Worm (Caenorhabditis elegans) whole organism, L2 larva: Measurements from ENCODE around the gene Y39A1A.27.

ENCODE experiments used
- C34F6.9 ChIP-seq: fragments of 150-350 bp; optimal IDR thresholded peaks from 2 replicates; lab custom pipeline; 2014; ENCODE audit warnings: missing biosample characterization, missing genetic modification characterization
- F13H6.1 ChIP-seq: sonication (generic microtip); optimal IDR thresholded peaks from 2 replicates; lab custom pipeline; 2016; ENCODE audit warnings: missing genetic modification characterization, missing compliant biosample characterization
- R02D3.7 ChIP-seq: fragments of 150-350 bp; optimal IDR thresholded peaks from 2 replicates; lab custom pipeline; 2014; ENCODE audit warnings: missing biosample characterization, missing genetic modification characterization
- Y55F3AM.14 ChIP-seq: fragments of 200-800 bp; sonication (Bioruptor generic); optimal IDR thresholded peaks from 2 replicates; lab custom pipeline; 2018; ENCODE audit warnings: mild to moderate bottlenecking, missing genetic modification characterization, missing compliant biosample characterization
- alr-1 ChIP-seq: fragments of 150-350 bp; optimal IDR thresholded peaks from 2 replicates; lab custom pipeline; 2014; ENCODE audit warnings: missing biosample characterization, missing genetic modification characterization
- aly-2 ChIP-seq: fragments of 150-350 bp; optimal IDR thresholded peaks from 2 replicates; lab custom pipeline; 2014; ENCODE audit warnings: missing biosample characterization, missing genetic modification characterization
- ama-1 ChIP-seq: fragments of 150-350 bp; optimal IDR thresholded peaks from 2 replicates; lab custom pipeline; 2018; ENCODE audit warnings: inconsistent platforms
- blmp-1 ChIP-seq: sonication (generic microtip); optimal IDR thresholded peaks from 2 replicates; lab custom pipeline; 2017; ENCODE audit warnings: missing genetic modification characterization, mild to moderate bottlenecking, missing compliant biosample characterization, antibody characterized with exemption, moderate library complexity; ENCODE audit not compliant: insufficient read depth
- ceh-16 ChIP-seq: fragments of 150-350 bp; optimal IDR thresholded peaks from 2 replicates; lab custom pipeline; 2014; ENCODE audit warnings: missing biosample characterization, missing genetic modification characterization
- ceh-82 ChIP-seq: fragments of 150-350 bp; optimal IDR thresholded peaks from 2 replicates; lab custom pipeline; 2014; ENCODE audit warnings: missing biosample characterization, missing genetic modification characterization
- crh-2 ChIP-seq: sonication (generic microtip); optimal IDR thresholded peaks from 2 replicates; lab custom pipeline; 2017; ENCODE audit warnings: missing biosample characterization, missing genetic modification characterization
- dmd-4 ChIP-seq: sonication (generic microtip); optimal IDR thresholded peaks from 2 replicates; lab custom pipeline; 2017; ENCODE audit warnings: missing biosample characterization, missing genetic modification characterization
- egl-27 ChIP-seq: sonication (generic microtip); optimal IDR thresholded peaks from 3 replicates; lab custom pipeline; 2017; ENCODE audit warnings: missing biosample characterization, missing genetic modification reagents, missing genetic modification characterization
- elt-1 ChIP-seq: fragments of 150-350 bp; optimal IDR thresholded peaks from 2 replicates; lab custom pipeline; 2014; ENCODE audit warnings: missing biosample characterization, missing genetic modification characterization
- elt-3 ChIP-seq: sonication (generic microtip); optimal IDR thresholded peaks from 2 replicates; lab custom pipeline; 2017; ENCODE audit warnings: missing biosample characterization, missing genetic modification characterization
- fos-1 ChIP-seq: fragments of 150-350 bp; optimal IDR thresholded peaks from 2 replicates; lab custom pipeline; 2014; ENCODE audit warnings: missing biosample characterization, missing genetic modification characterization
- gmeb-1 ChIP-seq: fragments of 150-350 bp; optimal IDR thresholded peaks from 2 replicates; lab custom pipeline; 2014; ENCODE audit warnings: missing biosample characterization, missing genetic modification characterization
- lin-11 ChIP-seq: fragments of 150-350 bp; sonication (generic microtip); optimal IDR thresholded peaks from 2 replicates; lab custom pipeline; 2014; ENCODE audit warnings: missing biosample characterization, missing genetic modification characterization, inconsistent platforms, mixed read lengths
- lin-13 ChIP-seq: fragments of 150-350 bp; optimal IDR thresholded peaks from 2 replicates; lab custom pipeline; 2014; ENCODE audit warnings: missing biosample characterization, missing genetic modification reagents, missing genetic modification characterization
- lin-39 ChIP-seq: fragments of 150-350 bp; optimal IDR thresholded peaks from 2 replicates; lab custom pipeline; 2014; ENCODE audit warnings: missing biosample characterization, missing genetic modification reagents, missing genetic modification characterization
- lsy-2 ChIP-seq, 2 experiments: fragments of 150-350 bp in 1 of 2; sonication (generic microtip) in 1 of 2; optimal IDR thresholded peaks; 2 replicates each; lab custom pipeline; 2014 to 2017; ENCODE audit warnings: missing biosample characterization in 2 of 2, missing genetic modification characterization in 2 of 2
- mab-5 ChIP-seq: fragments of 150-350 bp; optimal IDR thresholded peaks from 2 replicates; lab custom pipeline; 2014; ENCODE audit warnings: missing biosample characterization, missing genetic modification characterization
- mbf-1 ChIP-seq: sonication (generic microtip); optimal IDR thresholded peaks from 2 replicates; lab custom pipeline; 2017; ENCODE audit warnings: missing biosample characterization, missing genetic modification characterization
- mdl-1 ChIP-seq, 2 experiments: fragments of 150-350 bp in 1 of 2; sonication (generic microtip) in 1 of 2; optimal IDR thresholded peaks; 2 replicates each; lab custom pipeline; 2017; ENCODE audit warnings: missing biosample characterization in 2 of 2, missing genetic modification characterization in 2 of 2
- nhr-10 ChIP-seq: sonication (generic microtip); optimal IDR thresholded peaks from 2 replicates; lab custom pipeline; 2017; ENCODE audit warnings: missing biosample characterization, missing genetic modification characterization
- nhr-11 ChIP-seq: fragments of 150-350 bp; optimal IDR thresholded peaks from 2 replicates; lab custom pipeline; 2014; ENCODE audit warnings: missing biosample characterization, missing genetic modification characterization
- nhr-12 ChIP-seq: fragments of 150-350 bp; optimal IDR thresholded peaks from 2 replicates; lab custom pipeline; 2014; ENCODE audit warnings: missing biosample characterization, missing genetic modification characterization
- nhr-129 ChIP-seq: fragments of 150-350 bp; optimal IDR thresholded peaks from 2 replicates; lab custom pipeline; 2014; ENCODE audit warnings: missing biosample characterization, missing genetic modification characterization
- nhr-21 ChIP-seq: fragments of 150-350 bp; optimal IDR thresholded peaks from 2 replicates; lab custom pipeline; 2014; ENCODE audit warnings: missing biosample characterization, missing genetic modification characterization
- nhr-23 ChIP-seq: fragments of 150-350 bp; optimal IDR thresholded peaks from 2 replicates; lab custom pipeline; 2014; ENCODE audit warnings: missing biosample characterization, missing genetic modification reagents, missing genetic modification characterization
- nhr-237 ChIP-seq: fragments of 150-350 bp; optimal IDR thresholded peaks from 2 replicates; lab custom pipeline; 2014; ENCODE audit warnings: missing biosample characterization, missing genetic modification characterization
- nhr-25 ChIP-seq: fragments of 150-350 bp; sonication (generic microtip); optimal IDR thresholded peaks from 3 replicates; lab custom pipeline; 2014; ENCODE audit warnings: missing biosample characterization, missing genetic modification characterization
- nhr-77 ChIP-seq: fragments of 150-350 bp; optimal IDR thresholded peaks from 2 replicates; lab custom pipeline; 2014; ENCODE audit warnings: missing biosample characterization, missing genetic modification characterization
- peb-1 ChIP-seq: fragments of 150-350 bp; optimal IDR thresholded peaks from 2 replicates; lab custom pipeline; 2014; ENCODE audit warnings: missing biosample characterization, missing genetic modification characterization
- sem-4 ChIP-seq: fragments of 150-350 bp; optimal IDR thresholded peaks from 2 replicates; lab custom pipeline; 2014; ENCODE audit warnings: missing biosample characterization, missing genetic modification reagents, missing genetic modification characterization
- skn-1 ChIP-seq: sonication (generic microtip); optimal IDR thresholded peaks from 2 replicates; lab custom pipeline; 2017; ENCODE audit warnings: missing biosample characterization, missing genetic modification characterization
- sma-3 ChIP-seq: sonication (generic microtip); optimal IDR thresholded peaks from 2 replicates; lab custom pipeline; 2016; ENCODE audit warnings: missing genetic modification reagents, missing genetic modification characterization, missing compliant biosample characterization
- sma-9 ChIP-seq, 2 experiments: fragments of 150-350 bp in 1 of 2; sonication (generic microtip) in 1 of 2; optimal IDR thresholded peaks; 2 replicates each; lab custom pipeline; 2014 to 2016; ENCODE audit warnings: missing genetic modification characterization in 2 of 2, mild to moderate bottlenecking in 1 of 2, missing biosample characterization in 1 of 2, missing compliant biosample characterization in 1 of 2, missing genetic modification reagents in 1 of 2, moderate library complexity in 1 of 2
- snpc-4 ChIP-seq: fragments of 150-350 bp; optimal IDR thresholded peaks from 2 replicates; lab custom pipeline; 2014; ENCODE audit warnings: missing biosample characterization, missing genetic modification characterization
- unc-39 ChIP-seq: fragments of 150-350 bp; optimal IDR thresholded peaks from 2 replicates; lab custom pipeline; 2014; ENCODE audit warnings: missing biosample characterization, missing genetic modification characterization
- unc-55 ChIP-seq: fragments of 150-350 bp; sonication (generic microtip); optimal IDR thresholded peaks from 3 replicates; lab custom pipeline; 2014; ENCODE audit warnings: missing biosample characterization, missing genetic modification reagents, missing genetic modification characterization
- unc-62 ChIP-seq: fragments of 150-350 bp; optimal IDR thresholded peaks from 2 replicates; lab custom pipeline; 2014; ENCODE audit warnings: missing biosample characterization, missing genetic modification reagents, missing genetic modification characterization
- zag-1 ChIP-seq: fragments of 150-350 bp; optimal IDR thresholded peaks from 2 replicates; lab custom pipeline; 2014; ENCODE audit warnings: missing biosample characterization, missing genetic modification characterization
- ztf-1 ChIP-seq: fragments of 200-800 bp; sonication (Bioruptor generic); conservative IDR thresholded peaks from 2 replicates; pipeline ENCODE4 v1.3.6; 2022; ENCODE audit warnings: missing genetic modification characterization, missing compliant biosample characterization
- ztf-11 ChIP-seq: sonication (generic microtip); optimal IDR thresholded peaks from 2 replicates; lab custom pipeline; 2017; ENCODE audit warnings: missing biosample characterization, missing genetic modification characterization
- ztf-4 ChIP-seq: fragments of 150-350 bp; optimal IDR thresholded peaks from 2 replicates; lab custom pipeline; 2014; ENCODE audit warnings: missing biosample characterization, missing genetic modification characterization

Y39A1A.27 gene

DNA sequence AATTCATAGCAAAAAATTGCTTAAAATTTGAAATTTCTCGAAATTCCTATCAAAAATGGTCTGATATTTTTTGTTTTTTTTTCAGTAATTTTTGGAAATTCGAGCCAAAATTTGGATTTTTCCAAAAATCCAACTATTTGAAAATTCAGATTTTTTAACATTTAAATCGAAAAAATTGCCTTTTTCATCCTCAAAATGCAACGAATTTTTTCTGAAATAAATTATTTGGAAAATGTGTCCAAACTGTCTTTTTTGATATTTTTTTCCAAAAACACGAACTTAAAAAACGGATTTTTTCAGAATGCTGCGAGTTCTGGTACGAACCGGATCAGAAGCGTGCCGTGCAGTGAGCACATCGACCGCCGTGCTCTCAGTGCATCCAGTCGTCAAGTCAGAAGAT lies 23.6 kb upstream of the Y39A1A.27 start, which contains the start of gene mrpl-22:
Gene mrpl-22, plus strand, starts transcription at position 301 of the 400 bp plus-strand sequence.
- TF ChIP-seq zag-1 (tag; lab: Kevin White, UChicago): no peak
- no peak for TF ChIP-seq lin-39
- TF ChIP-seq crh-2 (tag; lab: Kevin White, UChicago): no peak
- no peak for TF ChIP-seq ztf-11 (tag; lab: Kevin White, UChicago)
- no peak for TF ChIP-seq nhr-23 (tag; lab: Kevin White, UChicago)

DNA sequence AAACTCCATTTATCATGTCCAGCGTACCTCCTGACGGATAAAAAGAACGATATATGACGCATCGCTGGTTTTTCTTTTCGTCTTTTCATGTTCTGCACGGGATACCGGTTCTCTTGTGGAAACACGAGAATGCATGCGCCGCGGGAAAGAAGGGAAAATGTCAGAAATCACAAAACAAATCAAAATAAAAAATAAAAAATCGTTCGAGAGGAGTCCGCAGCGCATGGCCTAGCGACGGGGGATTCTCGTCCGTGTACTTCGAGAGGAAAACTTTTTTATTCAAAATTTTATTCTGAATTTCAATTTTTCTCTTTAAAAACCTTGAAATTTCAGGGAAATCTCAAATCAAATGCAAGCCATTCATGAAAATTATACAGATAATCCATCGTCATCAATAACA lies 17.6 kb upstream of the Y39A1A.27 start, which contains the start of the genes lron-10 and hpr-9:
Gene lron-10, minus strand, starts transcription at position 162 of the 400 bp plus-strand sequence.
Gene hpr-9, plus strand, starts transcription at position 344 of the 400 bp plus-strand sequence.
- TF ChIP-seq nhr-25 (tag; lab: Kevin White, UChicago) (peak; percentile 84), peb-1 (tag; lab: Kevin White, UChicago) (no peak), dmd-4 (tag; lab: Kevin White, UChicago) (no peak), ztf-1 (GFP tag; lab: Robert Waterston, UW) (no peak), nhr-129 (tag; lab: Kevin White, UChicago) (peak; percentile 31), elt-1 (tag; lab: Kevin White, UChicago) (no peak), lsy-2 (tag; optimal IDR thresholded peaks at IDR 0.05; lab: Kevin White, UChicago) (peak; percentile 54 to 85), sma-3 (GFP tag; lab: Kevin White, UChicago) (peak; percentile 93), Y55F3AM.14 (GFP tag; lab: Kevin White, UChicago) (peak; percentile 70), mdl-1 (tag; optimal IDR thresholded peaks at IDR 0.05; lab: Kevin White, UChicago) (peak in 1 of 2 experiments; percentile 1), unc-39 (no peak), aly-2 (tag; lab: Kevin White, UChicago) (no peak), fos-1 (tag; lab: Kevin White, UChicago) (peak; percentile 70), F13H6.1 (peak; percentile 75), sem-4 (tag; lab: Kevin White, UChicago) (peak; percentile 79), skn-1 (tag; lab: Kevin White, UChicago) (no peak), lin-11 (peak; percentile 28), mbf-1 (tag; lab: Kevin White, UChicago) (no peak), crh-2 (tag; lab: Kevin White, UChicago) (peak; percentile 73), nhr-11 (tag; lab: Kevin White, UChicago) (no peak), zag-1 (tag; lab: Kevin White, UChicago) (no peak), blmp-1 (peak; percentile 46), egl-27 (tag; lab: Kevin White, UChicago) (peak; percentile 70), sma-9 (GFP tag; optimal IDR thresholded peaks at IDR 0.05; lab: Kevin White, UChicago) (peak; percentile 81), sma-9 (tag; optimal IDR thresholded peaks at IDR 0.05; lab: Kevin White, UChicago) (no peak), alr-1 (tag; lab: Kevin White, UChicago) (no peak), ceh-82 (tag; lab: Kevin White, UChicago) (no peak), nhr-237 (tag; lab: Kevin White, UChicago) (no peak), nhr-12 (no peak), unc-55 (peak; percentile 69), nhr-10 (tag; lab: Kevin White, UChicago) (no peak), snpc-4 (tag; lab: Kevin White, UChicago) (peak; percentile 50), gmeb-1 (peak; percentile 87), lin-13 (GFP tag; lab: Kevin White, UChicago) (peak; percentile 68), nhr-21 (peak; percentile 89), C34F6.9 (tag; lab: Kevin White, UChicago) (peak; percentile 69), ztf-4 (tag; lab: Kevin White, UChicago) (peak; percentile 37)

DNA sequence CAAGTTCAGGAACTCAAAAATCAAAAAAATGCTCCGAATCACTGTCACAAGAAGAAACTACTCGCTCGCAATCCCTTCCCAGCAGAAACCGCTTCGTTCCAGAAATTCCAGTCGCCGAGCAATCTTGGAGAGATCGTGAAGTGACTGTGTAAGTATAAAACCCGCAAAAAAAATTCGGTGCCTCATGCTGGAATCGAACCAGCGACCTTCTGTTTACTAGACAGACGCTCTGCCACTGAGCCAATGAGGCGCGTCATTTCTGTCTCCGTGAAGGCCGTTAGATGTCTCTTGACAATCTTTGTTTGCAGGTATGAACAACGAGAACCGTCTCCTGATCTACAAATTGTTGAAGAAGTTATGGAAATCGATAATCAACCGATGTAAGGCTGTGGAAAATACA lies 14.2 kb upstream of the Y39A1A.27 start:
- TF ChIP-seq nhr-25 (tag; lab: Kevin White, UChicago) (peak; percentile 17), sma-9 (GFP tag; optimal IDR thresholded peaks at IDR 0.05; lab: Kevin White, UChicago) (peak; percentile 22), sma-9 (tag; optimal IDR thresholded peaks at IDR 0.05; lab: Kevin White, UChicago) (no peak), nhr-77 (tag; lab: Kevin White, UChicago) (no peak), gmeb-1 (peak; percentile 39), R02D3.7 (tag; lab: Kevin White, UChicago) (no peak), unc-62 (GFP tag; lab: Kevin White, UChicago) (no peak), unc-55 (peak; percentile 12), egl-27 (tag; lab: Kevin White, UChicago) (no peak), ztf-4 (tag; lab: Kevin White, UChicago) (no peak), elt-3 (tag; lab: Kevin White, UChicago) (no peak), nhr-10 (tag; lab: Kevin White, UChicago) (no peak), alr-1 (tag; lab: Kevin White, UChicago) (no peak), sma-3 (GFP tag; lab: Kevin White, UChicago) (peak; percentile 41), skn-1 (tag; lab: Kevin White, UChicago) (no peak), dmd-4 (tag; lab: Kevin White, UChicago) (no peak), mab-5 (tag; lab: Kevin White, UChicago) (no peak), snpc-4 (tag; lab: Kevin White, UChicago) (no peak), elt-1 (tag; lab: Kevin White, UChicago) (no peak), ama-1 (no peak), lin-11 (no peak), nhr-11 (tag; lab: Kevin White, UChicago) (no peak), ceh-82 (tag; lab: Kevin White, UChicago) (no peak), crh-2 (tag; lab: Kevin White, UChicago) (no peak), nhr-23 (tag; lab: Kevin White, UChicago) (no peak), ceh-16 (no peak), nhr-129 (tag; lab: Kevin White, UChicago) (peak; percentile 73), C34F6.9 (tag; lab: Kevin White, UChicago) (peak; percentile 26), mdl-1 (tag; optimal IDR thresholded peaks at IDR 0.05; lab: Kevin White, UChicago) (no peak), fos-1 (tag; lab: Kevin White, UChicago) (peak; percentile 47), mbf-1 (tag; lab: Kevin White, UChicago) (no peak), aly-2 (tag; lab: Kevin White, UChicago) (no peak), sem-4 (tag; lab: Kevin White, UChicago) (no peak)
